Worm (Caenorhabditis elegans): ENCODE data around the gene col-88.

DNA sequence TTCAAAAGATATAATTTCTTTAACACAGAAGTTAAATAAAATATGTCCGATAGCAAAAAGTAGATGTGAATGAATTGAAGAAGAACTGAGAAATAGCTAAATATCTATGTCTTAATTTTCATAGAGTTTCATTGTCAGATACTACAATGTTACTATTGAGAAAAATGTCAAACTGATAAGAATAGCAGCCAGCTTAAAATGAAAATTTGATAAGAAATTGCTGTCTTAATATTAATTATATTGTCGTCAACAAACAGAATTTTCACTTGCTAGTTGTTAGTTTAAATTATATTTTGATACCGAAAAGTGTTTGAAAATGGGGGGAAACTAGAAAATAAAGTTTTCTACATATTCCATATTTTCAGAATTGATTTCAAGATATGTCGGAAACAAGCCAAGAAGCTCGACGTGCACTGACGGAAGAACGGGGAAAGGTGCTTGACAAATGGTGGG lies 37.9 kb upstream of the col-88 start, which contains the start of the genes fbxa-6, cTel54X.2 and npr-30:
- TF ChIP-seq nhr-25 (tag; optimal IDR thresholded peaks at IDR 0.05; ENCODE audit: borderline replicate concordance, insufficient read depth) = no peak
- TF ChIP-seq aly-2 (tag; optimal IDR thresholded peaks at IDR 0.05) = no peak
- TF ChIP-seq nhr-28 (tag; optimal IDR thresholded peaks at IDR 0.05) = peak; percentile 64

Data from whole organism, L4 larva.